Worm (Caenorhabditis elegans): Measurements from ENCODE around the gene frpr-9.

Gene frpr-9

ce11 chrV:10951655-10952278 lies 40.1 kb upstream of the frpr-9 start, which contains the start of gene F17C11.4:
TSS of gene F17C11.4 (plus strand) at chrV:10951860.
- peak; percentile 96 for TF ChIP-seq sma-9 (GFP tag; optimal IDR thresholded peaks at IDR 0.05)
- TF ChIP-seq sma-9 (tag; optimal IDR thresholded peaks at IDR 0.05): no peak
- peak; percentile 54 for TF ChIP-seq zag-1 (tag; optimal IDR thresholded peaks at IDR 0.05)
- TF ChIP-seq lsy-2 (tag; optimal IDR thresholded peaks at IDR 0.05): peak in 1 of 2 experiments; percentile 84
- TF ChIP-seq ama-1 (optimal IDR thresholded peaks at IDR 0.05): peak; percentile 88
- TF ChIP-seq sem-4 (tag; optimal IDR thresholded peaks at IDR 0.05): peak; percentile 70
- no peak for TF ChIP-seq R02D3.7 (tag; optimal IDR thresholded peaks at IDR 0.05)
- peak; percentile 58 for TF ChIP-seq gmeb-1 (tag; optimal IDR thresholded peaks at IDR 0.05)
- no peak for TF ChIP-seq lin-39 (tag; optimal IDR thresholded peaks at IDR 0.05)
- peak; percentile 81 for TF ChIP-seq nhr-21 (tag; optimal IDR thresholded peaks at IDR 0.05)
- TF ChIP-seq nhr-10 (tag; optimal IDR thresholded peaks at IDR 0.05): no peak
- TF ChIP-seq fos-1 (tag; optimal IDR thresholded peaks at IDR 0.05): peak; percentile 66
- peak; percentile 76 for TF ChIP-seq blmp-1 (tag; optimal IDR thresholded peaks at IDR 0.05; ENCODE audit: insufficient read depth)
- no peak for TF ChIP-seq ztf-1 (GFP tag; conservative IDR thresholded peaks at IDR 0.05)
- TF ChIP-seq lin-13 (GFP tag; optimal IDR thresholded peaks at IDR 0.05): peak; percentile 59
- TF ChIP-seq skn-1 (tag; optimal IDR thresholded peaks at IDR 0.05): no peak
- no peak for TF ChIP-seq ceh-16 (tag; optimal IDR thresholded peaks at IDR 0.05)
- no peak for TF ChIP-seq peb-1 (tag; optimal IDR thresholded peaks at IDR 0.05)
- TF ChIP-seq sma-3 (GFP tag; optimal IDR thresholded peaks at IDR 0.05): peak; percentile 75
- TF ChIP-seq unc-39 (tag; optimal IDR thresholded peaks at IDR 0.05): no peak
- no peak for TF ChIP-seq unc-62 (GFP tag; optimal IDR thresholded peaks at IDR 0.05)
- TF ChIP-seq nhr-129 (tag; optimal IDR thresholded peaks at IDR 0.05): peak; percentile 96
- TF ChIP-seq ztf-11 (tag; optimal IDR thresholded peaks at IDR 0.05): no peak
- TF ChIP-seq nhr-237 (tag; optimal IDR thresholded peaks at IDR 0.05): no peak
- no peak for TF ChIP-seq alr-1 (tag; optimal IDR thresholded peaks at IDR 0.05)
- TF ChIP-seq mbf-1 (tag; optimal IDR thresholded peaks at IDR 0.05): no peak
- TF ChIP-seq dmd-4 (tag; optimal IDR thresholded peaks at IDR 0.05): no peak
- TF ChIP-seq ztf-4 (tag; optimal IDR thresholded peaks at IDR 0.05): peak; percentile 88
- TF ChIP-seq C34F6.9 (tag; optimal IDR thresholded peaks at IDR 0.05): peak; percentile 85
- TF ChIP-seq F13H6.1 (tag; optimal IDR thresholded peaks at IDR 0.05): peak; percentile 91
- TF ChIP-seq ZK546.5 (tag; optimal IDR thresholded peaks at IDR 0.05): no peak
- peak; percentile 57 for TF ChIP-seq crh-2 (tag; optimal IDR thresholded peaks at IDR 0.05)
- peak; percentile 48 for TF ChIP-seq snpc-4 (tag; optimal IDR thresholded peaks at IDR 0.05)
- no peak for TF ChIP-seq nhr-11 (tag; optimal IDR thresholded peaks at IDR 0.05)
- TF ChIP-seq ceh-82 (tag; optimal IDR thresholded peaks at IDR 0.05): no peak
- peak; percentile 86 for TF ChIP-seq Y55F3AM.14 (GFP tag; optimal IDR thresholded peaks at IDR 0.05)
- no peak for TF ChIP-seq elt-3 (tag; optimal IDR thresholded peaks at IDR 0.05)
- TF ChIP-seq lin-11 (tag; optimal IDR thresholded peaks at IDR 0.05): no peak
- peak; percentile 39 for TF ChIP-seq mab-5 (tag; optimal IDR thresholded peaks at IDR 0.05)
- TF ChIP-seq egl-27 (tag; optimal IDR thresholded peaks at IDR 0.05): peak; percentile 49
- TF ChIP-seq mdl-1 (tag; optimal IDR thresholded peaks at IDR 0.05): peak; percentile 28 to 85
- TF ChIP-seq nhr-6 (tag; optimal IDR thresholded peaks at IDR 0.05): peak; percentile 72
- TF ChIP-seq elt-1 (tag; optimal IDR thresholded peaks at IDR 0.05): no peak
- peak; percentile 4 for TF ChIP-seq unc-55 (GFP tag; optimal IDR thresholded peaks at IDR 0.05)
- no peak for TF ChIP-seq aly-2 (tag; optimal IDR thresholded peaks at IDR 0.05)
- TF ChIP-seq nhr-77 (tag; optimal IDR thresholded peaks at IDR 0.05): no peak
- TF ChIP-seq nhr-25 (tag; optimal IDR thresholded peaks at IDR 0.05): peak; percentile 90
- TF ChIP-seq nhr-23 (tag; optimal IDR thresholded peaks at IDR 0.05): no peak
- TF ChIP-seq nhr-12 (tag; optimal IDR thresholded peaks at IDR 0.05): no peak

All from whole organism, L2 larva.